Worm (Caenorhabditis elegans): Measurements from ENCODE around the gene spot-1.

The spot-1 gene

DNA sequence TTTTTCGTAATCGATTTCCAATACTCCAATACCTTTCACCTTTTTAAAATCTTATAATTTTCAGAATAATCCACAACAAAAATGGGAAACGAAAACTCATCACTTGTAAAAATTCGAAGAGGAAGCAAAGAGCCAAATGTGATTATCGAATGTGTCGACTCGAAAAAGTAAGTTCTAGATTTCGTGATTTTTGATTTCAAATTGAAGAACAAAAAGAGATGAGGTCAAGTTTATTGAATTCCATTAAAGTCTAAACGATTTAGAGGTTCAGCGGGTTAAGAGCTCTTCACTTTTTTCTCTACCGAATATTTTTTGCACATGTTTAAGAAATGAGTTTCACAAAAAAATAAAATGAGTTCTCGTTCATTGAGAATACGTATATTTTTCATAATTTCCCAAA is 18.1 kb downstream of the spot-1 start, which contains the start of gene B0361.4:
B0361.4 (plus strand) TSS at position 61 of the 400 bp plus-strand sequence.
- TF ChIP-seq chd-7 (tag; optimal IDR thresholded peaks at IDR 0.05) (no peak), F57C9.4 (tag; optimal IDR thresholded peaks at IDR 0.05) (no peak), attf-5 (GFP tag; optimal IDR thresholded peaks at IDR 0.05) (no peak), snpc-3.4 (tag; optimal IDR thresholded peaks at IDR 0.05) (no peak), madf-8 (GFP tag; conservative IDR thresholded peaks at IDR 0.05) (no peak), somi-1 (GFP tag; optimal IDR thresholded peaks at IDR 0.05) (no peak), lin-54 (GFP tag; optimal IDR thresholded peaks at IDR 0.05) (no peak), hmg-20 (GFP tag; IDR thresholded peaks at IDR 0.05) (no peak), sdz-38 (tag; optimal IDR thresholded peaks at IDR 0.05) (no peak), K11D2.4 (GFP tag; IDR thresholded peaks at IDR 0.05) (no peak), zim-3 (tag; optimal IDR thresholded peaks at IDR 0.05) (no peak), aptf-2 (GFP tag; conservative IDR thresholded peaks at IDR 0.05) (no peak), ZK185.1 (tag; optimal IDR thresholded peaks at IDR 0.05; ENCODE audit: poor library complexity, severe bottlenecking) (no peak), cebp-1 (GFP tag; IDR thresholded peaks at IDR 0.05) (no peak), cebp-1 (tag; optimal IDR thresholded peaks at IDR 0.05) (no peak), ztf-18 (tag; optimal IDR thresholded peaks at IDR 0.05) (no peak), him-1 (tag; optimal IDR thresholded peaks at IDR 0.05) (no peak)

- TF ChIP-seq bed-2 (GFP tag; IDR thresholded peaks at IDR 0.05) (no peak), attf-6 (GFP tag; IDR thresholded peaks at IDR 0.05) (no peak), ztf-22 (GFP tag; optimal IDR thresholded peaks at IDR 0.05) (no peak)
Observed at ce11 chrIII:7253669-7254068, 23.4 kb downstream of the spot-1 start.

ce11 chrIII:7247740-7248139 is 29.3 kb downstream of the spot-1 start, which contains the start of gene zmp-6:
Gene zmp-6, minus strand, starts transcription at chrIII:7247840.
- TF ChIP-seq ztf-6 (GFP tag; IDR thresholded peaks at IDR 0.05) (no peak), zfh-2 (GFP tag; conservative IDR thresholded peaks at IDR 0.05) (no peak), ceh-40 (GFP tag; IDR thresholded peaks at IDR 0.05) (no peak), Y67H2A.10 (GFP tag; conservative IDR thresholded peaks at IDR 0.05) (no peak), egl-44 (GFP tag; IDR thresholded peaks at IDR 0.05) (no peak), tbp1 (GFP tag; optimal IDR thresholded peaks at IDR 0.05) (no peak), lsy-27 (tag; optimal IDR thresholded peaks at IDR 0.05; ENCODE audit: borderline replicate concordance, insufficient read depth) (no peak), ztf-22 (GFP tag; optimal IDR thresholded peaks at IDR 0.05) (no peak), somi-1 (GFP tag; optimal IDR thresholded peaks at IDR 0.05) (no peak), cebp-1 (GFP tag; IDR thresholded peaks at IDR 0.05) (no peak), cebp-1 (tag; optimal IDR thresholded peaks at IDR 0.05) (no peak), B0035.1 (tag; optimal IDR thresholded peaks at IDR 0.05) (no peak), D2030.7 (GFP tag; IDR thresholded peaks at IDR 0.05) (no peak), hmg-20 (GFP tag; IDR thresholded peaks at IDR 0.05) (no peak), lir-1 (GFP tag; conservative IDR thresholded peaks at IDR 0.05) (no peak), unc-130 (GFP tag; optimal IDR thresholded peaks at IDR 0.05) (no peak), F22D6.2 (tag; optimal IDR thresholded peaks at IDR 0.05) (no peak), him-1 (tag; optimal IDR thresholded peaks at IDR 0.05) (no peak), B0261.1 (tag; optimal IDR thresholded peaks at IDR 0.05) (no peak), nhr-27 (tag; optimal IDR thresholded peaks at IDR 0.05) (no peak), F33H1.4 (GFP tag; IDR thresholded peaks at IDR 0.05) (no peak)

ce11 chrIII:7246389-7246788 is 30.7 kb downstream of the spot-1 start:
- TF ChIP-seq dpl-1 (GFP tag; optimal IDR thresholded peaks at IDR 0.05) (no peak), nfyb-1 (GFP tag; IDR thresholded peaks at IDR 0.05) (no peak), ztf-25 (GFP tag; IDR thresholded peaks at IDR 0.05) (no peak), nhr-90 (tag; optimal IDR thresholded peaks at IDR 0.05) (no peak), fkh-3 (tag; optimal IDR thresholded peaks at IDR 0.05) (no peak), mcd-1 (GFP tag; IDR thresholded peaks at IDR 0.05) (no peak), ztf-3 (GFP tag; optimal IDR thresholded peaks at IDR 0.05) (no peak), sptf-2 (GFP tag; optimal IDR thresholded peaks at IDR 0.05) (no peak), lin-54 (GFP tag; optimal IDR thresholded peaks at IDR 0.05) (no peak), F52B5.7 (tag; optimal IDR thresholded peaks at IDR 0.05) (no peak), ceh-91 (GFP tag; IDR thresholded peaks at IDR 0.05) (no peak), zim-3 (tag; optimal IDR thresholded peaks at IDR 0.05) (no peak), Y67H2A.10 (GFP tag; conservative IDR thresholded peaks at IDR 0.05) (no peak), ceh-79 (tag; optimal IDR thresholded peaks at IDR 0.05) (no peak)
